Worm (Caenorhabditis elegans): ENCODE measurements around the gene irld-2.

ce11 chrX:13360632-13361031 is 34.2 kb downstream of the irld-2 start:
- TF ChIP-seq ama-1 (optimal IDR thresholded peaks at IDR 0.05): no peak
- no peak for TF ChIP-seq ceh-13 (GFP tag; optimal IDR thresholded peaks at IDR 0.05)
- TF ChIP-seq tbx-11 (GFP tag; IDR thresholded peaks at IDR 0.05): no peak
